Worm (Caenorhabditis elegans) whole organism, L2 larva: ENCODE results near the gene srw-140.

Source experiments
- ama-1 ChIP-seq: fragments of 150-350 bp; optimal IDR thresholded peaks from 2 replicates; lab custom pipeline; 2018; ENCODE audit warnings: inconsistent platforms
- blmp-1 ChIP-seq: sonication (generic microtip); optimal IDR thresholded peaks from 2 replicates; lab custom pipeline; 2017; ENCODE audit warnings: missing genetic modification characterization, mild to moderate bottlenecking, missing compliant biosample characterization, antibody characterized with exemption, moderate library complexity; ENCODE audit not compliant: insufficient read depth
- elt-3 ChIP-seq: sonication (generic microtip); optimal IDR thresholded peaks from 2 replicates; lab custom pipeline; 2017; ENCODE audit warnings: missing biosample characterization, missing genetic modification characterization
- fos-1 ChIP-seq: fragments of 150-350 bp; optimal IDR thresholded peaks from 2 replicates; lab custom pipeline; 2014; ENCODE audit warnings: missing biosample characterization, missing genetic modification characterization
- nhr-12 ChIP-seq: fragments of 150-350 bp; optimal IDR thresholded peaks from 2 replicates; lab custom pipeline; 2014; ENCODE audit warnings: missing biosample characterization, missing genetic modification characterization
- nhr-23 ChIP-seq: fragments of 150-350 bp; optimal IDR thresholded peaks from 2 replicates; lab custom pipeline; 2014; ENCODE audit warnings: missing biosample characterization, missing genetic modification reagents, missing genetic modification characterization
- skn-1 ChIP-seq: sonication (generic microtip); optimal IDR thresholded peaks from 2 replicates; lab custom pipeline; 2017; ENCODE audit warnings: missing biosample characterization, missing genetic modification characterization
- snpc-4 ChIP-seq: fragments of 150-350 bp; optimal IDR thresholded peaks from 2 replicates; lab custom pipeline; 2014; ENCODE audit warnings: missing biosample characterization, missing genetic modification characterization
- ztf-11 ChIP-seq: sonication (generic microtip); optimal IDR thresholded peaks from 2 replicates; lab custom pipeline; 2017; ENCODE audit warnings: missing biosample characterization, missing genetic modification characterization

- TF ChIP-seq ztf-11 (tag; lab: Kevin White, UChicago) (no peak), snpc-4 (no peak), elt-3 (tag; lab: Kevin White, UChicago) (no peak), blmp-1 (no peak), nhr-12 (tag; lab: Kevin White, UChicago) (no peak), skn-1 (tag; lab: Kevin White, UChicago) (no peak), nhr-23 (tag; lab: Kevin White, UChicago) (no peak), ama-1 (lab: Kevin White, UChicago) (no peak), fos-1 (tag; lab: Kevin White, UChicago) (no peak)
Measured at ce11 chrV:5203643-5204042, 38.1 kb downstream of the srw-140 start.
